Worm (Caenorhabditis elegans): ENCODE data around the gene srm-6.
A peak's percentile ranks its signal among the peaks of the same experiment; 100 is the strongest.

srm-6 gene

DNA sequence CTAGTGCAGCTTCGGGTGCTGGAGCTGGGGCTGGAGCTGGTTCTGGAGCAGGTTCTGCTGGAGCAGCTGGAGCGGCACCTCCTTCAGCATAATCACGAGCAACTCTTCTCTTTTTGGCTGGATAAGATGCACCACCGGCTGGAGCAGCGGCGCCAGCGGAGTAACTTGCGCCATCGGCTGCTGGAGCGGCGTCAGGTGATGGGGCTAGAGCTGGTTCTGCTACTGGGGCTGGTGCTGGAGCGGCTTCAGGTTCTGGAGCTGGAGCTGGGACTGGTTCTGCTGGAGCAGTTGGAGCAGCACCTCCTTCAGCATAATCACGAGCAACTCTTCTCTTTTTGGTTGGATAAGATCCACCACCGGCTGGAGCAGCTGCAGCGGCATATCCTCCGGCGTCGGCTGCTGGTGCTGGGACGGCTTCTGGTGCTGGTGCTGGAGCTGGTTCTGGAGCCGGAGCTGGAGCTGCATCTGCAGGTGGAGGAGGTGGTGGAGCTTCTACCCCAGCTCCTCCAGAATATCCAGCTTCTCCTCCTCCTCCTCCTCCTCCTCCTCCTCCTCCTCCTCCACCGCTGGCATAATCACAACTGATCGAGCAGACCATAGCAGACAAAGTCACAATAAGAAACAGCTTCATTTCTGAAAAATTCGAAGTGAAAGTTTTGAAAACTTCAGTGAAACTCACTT, 17.5 kb upstream of the srm-6 start, which contains the start of gene F47B8.13:
Gene F47B8.13, minus strand, starts transcription at position 631 of the 681 bp plus-strand sequence.
- TF ChIP-seq pes-1 (GFP tag; IDR thresholded peaks at IDR 0.05) (no peak), sea-1 (GFP tag; conservative IDR thresholded peaks at IDR 0.05) (no peak), ama-1 (optimal IDR thresholded peaks at IDR 0.05) (no peak), ceh-13 (GFP tag; optimal IDR thresholded peaks at IDR 0.05) (no peak), B0310.2 (tag; optimal IDR thresholded peaks at IDR 0.05) (no peak), tbx-37 (GFP tag; conservative IDR thresholded peaks at IDR 0.05) (no peak), hnd-1 (tag; optimal IDR thresholded peaks at IDR 0.05) (no peak), aly-1 (tag; optimal IDR thresholded peaks at IDR 0.05) (peak; percentile 55)

ce11 chrV:14320246-14320645, 16.5 kb upstream of the srm-6 start, which contains the start of gene F47B8.14:
Gene F47B8.14 (plus strand): TSS chrV:14320546.
- no peak for TF ChIP-seq scrt-1 (GFP tag; IDR thresholded peaks at IDR 0.05)
- no peak for TF ChIP-seq hnd-1 (tag; optimal IDR thresholded peaks at IDR 0.05)
- no peak for TF ChIP-seq B0310.2 (tag; optimal IDR thresholded peaks at IDR 0.05)
- no peak for TF ChIP-seq aly-1 (tag; optimal IDR thresholded peaks at IDR 0.05)
- no peak for TF ChIP-seq tbx-37 (GFP tag; conservative IDR thresholded peaks at IDR 0.05)
- no peak for TF ChIP-seq tbx-11 (GFP tag; IDR thresholded peaks at IDR 0.05)
- no peak for TF ChIP-seq tra-4 (tag; optimal IDR thresholded peaks at IDR 0.05)
- TF ChIP-seq sea-1 (GFP tag; conservative IDR thresholded peaks at IDR 0.05): no peak
- no peak for TF ChIP-seq F13C5.2 (tag; optimal IDR thresholded peaks at IDR 0.05)
- no peak for TF ChIP-seq hmbx-1 (tag; optimal IDR thresholded peaks at IDR 0.05)

ce11 chrV:14320730-14321319, 15.9 kb upstream of the srm-6 start:
- no peak; the same call in 1 of the 2 replicates for TF ChIP-seq scrt-1 (GFP tag; IDR thresholded peaks at IDR 0.05)
- 0 out of 2 replicates have a peak, but pooled peaks have one; percentile 21 for TF ChIP-seq sea-1 (GFP tag; conservative IDR thresholded peaks at IDR 0.05)
- TF ChIP-seq pes-1 (GFP tag; IDR thresholded peaks at IDR 0.05): no peak

- TF ChIP-seq ceh-13 (GFP tag; optimal IDR thresholded peaks at IDR 0.05): no peak
- TF ChIP-seq tbx-11 (GFP tag; IDR thresholded peaks at IDR 0.05): no peak
- no peak for TF ChIP-seq B0310.2 (tag; optimal IDR thresholded peaks at IDR 0.05)
- no peak for TF ChIP-seq flt-1 (GFP tag; IDR thresholded peaks at IDR 0.05)
- no peak for TF ChIP-seq scrt-1 (GFP tag; IDR thresholded peaks at IDR 0.05)
- TF ChIP-seq ceh-36 (tag; optimal IDR thresholded peaks at IDR 0.05): no peak
- no peak for TF ChIP-seq ets-7 (tag; optimal IDR thresholded peaks at IDR 0.05)
- no peak for TF ChIP-seq pes-1 (GFP tag; IDR thresholded peaks at IDR 0.05)
- TF ChIP-seq F13C5.2 (tag; optimal IDR thresholded peaks at IDR 0.05): no peak
- no peak for TF ChIP-seq hmbx-1 (tag; optimal IDR thresholded peaks at IDR 0.05)
- no peak for TF ChIP-seq tra-4 (tag; optimal IDR thresholded peaks at IDR 0.05)
- no peak for TF ChIP-seq tbx-37 (GFP tag; conservative IDR thresholded peaks at IDR 0.05)
- TF ChIP-seq ama-1 (optimal IDR thresholded peaks at IDR 0.05): no peak
- TF ChIP-seq sea-1 (GFP tag; conservative IDR thresholded peaks at IDR 0.05): no peak
These were observed 14.0 kb upstream of the srm-6 start, which contains the start of gene F47B8.3 for ce11 chrV:14322743-14323142. Gene F47B8.3 (minus strand): TSS chrV:14323003.

DNA sequence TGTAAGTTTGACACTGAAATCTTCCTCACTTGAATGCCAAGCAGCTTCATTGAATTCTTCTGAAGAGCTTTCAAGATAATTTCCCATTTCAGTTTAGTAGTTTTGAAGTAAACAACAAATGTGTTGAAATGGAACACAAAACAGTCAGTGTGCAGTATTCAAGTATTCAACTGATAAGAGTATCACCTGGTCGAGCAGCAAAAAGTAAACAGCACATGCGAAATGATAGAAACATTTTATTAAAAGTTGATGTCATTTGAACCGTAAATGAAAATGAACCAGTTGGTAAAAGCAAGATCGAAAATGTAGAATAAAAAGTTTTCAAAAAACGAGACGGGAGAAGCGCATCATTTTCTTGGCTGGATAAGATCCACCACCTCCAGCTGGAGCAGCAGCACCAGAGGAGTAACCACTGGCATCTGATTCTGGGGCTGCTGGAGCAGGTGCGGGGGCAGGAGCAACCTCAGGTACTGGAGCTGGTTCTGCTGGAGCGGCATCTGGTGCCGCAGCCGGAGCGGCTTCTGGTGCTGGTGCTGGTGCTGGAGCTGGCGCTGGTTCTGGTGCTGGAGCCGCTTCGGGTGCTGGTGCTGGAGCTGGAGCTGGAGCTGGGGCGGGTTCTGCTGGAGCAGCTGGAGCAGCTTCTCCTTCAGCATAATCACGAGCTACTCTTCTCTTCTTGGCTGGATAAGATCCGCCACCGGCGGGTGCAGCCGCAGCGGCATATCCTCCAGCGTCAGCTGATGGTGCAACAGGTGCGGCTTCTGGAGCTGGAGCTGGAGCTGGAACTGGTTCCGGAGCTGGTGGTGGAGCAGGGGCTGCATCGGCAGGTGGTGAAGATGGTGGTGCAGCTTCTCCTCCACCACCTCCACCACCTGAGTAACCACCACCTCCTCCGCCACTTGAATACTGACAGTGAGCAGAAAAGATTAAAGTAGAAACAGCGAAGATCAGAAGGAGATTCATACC, 12.0 kb upstream of the srm-6 start, which contains the start of the genes F47B8.4 and F47B8.18:
Gene F47B8.4, minus strand, starts transcription at position 172 of the 966 bp plus-strand sequence.
Gene F47B8.18, minus strand, starts transcription at position 963 of the 966 bp plus-strand sequence.
- peak; percentile 26 for TF ChIP-seq aly-1 (tag; optimal IDR thresholded peaks at IDR 0.05)
- no peak for TF ChIP-seq ets-7 (tag; optimal IDR thresholded peaks at IDR 0.05)

ce11 chrV:14327776-14328175, 9.0 kb upstream of the srm-6 start, which contains the start of gene F47B8.5:
Gene F47B8.5 (minus strand): TSS chrV:14327876.
- TF ChIP-seq flt-1 (GFP tag; IDR thresholded peaks at IDR 0.05) (no peak), F13C5.2 (tag; optimal IDR thresholded peaks at IDR 0.05) (no peak), ets-7 (tag; optimal IDR thresholded peaks at IDR 0.05) (no peak), hmbx-1 (tag; optimal IDR thresholded peaks at IDR 0.05) (no peak), tra-4 (tag; optimal IDR thresholded peaks at IDR 0.05) (no peak), hmg-4 (GFP tag; optimal IDR thresholded peaks at IDR 0.05) (no peak), ama-1 (optimal IDR thresholded peaks at IDR 0.05) (no peak), aly-1 (tag; optimal IDR thresholded peaks at IDR 0.05) (no peak), tbx-11 (GFP tag; IDR thresholded peaks at IDR 0.05) (no peak), sea-1 (GFP tag; conservative IDR thresholded peaks at IDR 0.05) (no peak), ceh-13 (GFP tag; optimal IDR thresholded peaks at IDR 0.05) (no peak), tbx-37 (GFP tag; conservative IDR thresholded peaks at IDR 0.05) (no peak), hnd-1 (tag; optimal IDR thresholded peaks at IDR 0.05) (no peak), scrt-1 (GFP tag; IDR thresholded peaks at IDR 0.05) (no peak), ceh-36 (tag; optimal IDR thresholded peaks at IDR 0.05) (no peak), B0310.2 (tag; optimal IDR thresholded peaks at IDR 0.05) (no peak)

DNA sequence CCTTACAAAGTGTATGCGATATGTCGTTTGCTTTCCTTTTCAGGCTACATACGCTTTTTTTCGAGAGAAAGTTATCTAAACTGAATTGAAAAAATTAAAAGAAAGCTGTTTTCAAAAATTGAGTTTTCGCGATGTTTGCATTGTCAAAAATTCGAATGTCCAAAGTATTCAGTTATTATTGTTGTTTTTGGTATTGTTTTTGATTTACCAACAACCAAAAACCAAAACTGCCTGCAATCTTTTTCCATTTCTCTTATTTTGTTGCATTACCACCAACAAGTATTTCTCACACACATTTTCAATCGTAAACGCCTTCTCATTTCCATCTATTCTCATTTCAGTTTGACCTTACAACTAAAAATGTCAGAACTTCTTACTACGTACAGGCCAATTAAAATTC, 7.9 kb upstream of the srm-6 start, which contains the start of gene pepm-1:
Gene pepm-1, plus strand, starts transcription at position 301 of the 400 bp plus-strand sequence.
- no peak for TF ChIP-seq ceh-36 (tag; optimal IDR thresholded peaks at IDR 0.05)
- TF ChIP-seq tbx-11 (GFP tag; IDR thresholded peaks at IDR 0.05): no peak
- no peak for TF ChIP-seq tra-4 (tag; optimal IDR thresholded peaks at IDR 0.05)
- TF ChIP-seq hmbx-1 (tag; optimal IDR thresholded peaks at IDR 0.05): no peak
- no peak for TF ChIP-seq aly-1 (tag; optimal IDR thresholded peaks at IDR 0.05)
- TF ChIP-seq tbx-37 (GFP tag; conservative IDR thresholded peaks at IDR 0.05): no peak
- no peak for TF ChIP-seq scrt-1 (GFP tag; IDR thresholded peaks at IDR 0.05)
- no peak for TF ChIP-seq ets-7 (tag; optimal IDR thresholded peaks at IDR 0.05)
- no peak for TF ChIP-seq sea-1 (GFP tag; conservative IDR thresholded peaks at IDR 0.05)
- TF ChIP-seq F13C5.2 (tag; optimal IDR thresholded peaks at IDR 0.05): no peak
- TF ChIP-seq flt-1 (GFP tag; IDR thresholded peaks at IDR 0.05): no peak
- TF ChIP-seq pes-1 (GFP tag; IDR thresholded peaks at IDR 0.05): no peak
- TF ChIP-seq ama-1 (optimal IDR thresholded peaks at IDR 0.05): no peak
- TF ChIP-seq hnd-1 (tag; optimal IDR thresholded peaks at IDR 0.05): no peak
- no peak for TF ChIP-seq B0310.2 (tag; optimal IDR thresholded peaks at IDR 0.05)
- TF ChIP-seq hmg-4 (GFP tag; optimal IDR thresholded peaks at IDR 0.05): no peak
- no peak for TF ChIP-seq ceh-13 (GFP tag; optimal IDR thresholded peaks at IDR 0.05)
